Fruit fly (Drosophila melanogaster) whole organism: Measurements from ENCODE around the gene P5cr.

ENCODE experiments used
- CG8478 ChIP-seq: fragments of >200 bp; optimal IDR thresholded peaks from 2 replicates; lab custom pipeline; 2018; ENCODE audit warnings: inconsistent platforms
- Dll ChIP-seq: fragments of >200 bp; optimal IDR thresholded peaks from 2 replicates; lab custom pipeline; 2017
- psq ChIP-seq: fragments of >200 bp; optimal IDR thresholded peaks from 2 replicates; lab custom pipeline; 2017
- usp ChIP-seq: fragments of >200 bp; optimal IDR thresholded peaks from 2 replicates; lab custom pipeline; 2017; ENCODE audit warnings: missing biosample characterization, missing genetic modification characterization, mixed read lengths

- TF ChIP-seq psq (lab: Kevin White, UChicago) = no peak
- TF ChIP-seq usp (GFP tag; lab: Kevin White, UChicago) = no peak
- TF ChIP-seq Dll (lab: Kevin White, UChicago) = no peak
- no peak for TF ChIP-seq CG8478 (lab: Kevin White, UChicago)
Measured at dm6 chr3R:18999906-19000451, 28.8 kb upstream of the P5cr start.
